Worm (Caenorhabditis elegans) whole organism, L3 larva: ENCODE data around the gene wbp-11.

Experiments
- pha-4 ChIP-seq: fragments of 150-350 bp; optimal IDR thresholded peaks from 2 replicates; lab custom pipeline; 2014; ENCODE audit warnings: missing biosample characterization, missing genetic modification reagents, missing genetic modification characterization
- sea-2 ChIP-seq: fragments of 150-350 bp; sonication (generic microtip); optimal IDR thresholded peaks from 4 replicates; lab custom pipeline; 2014; ENCODE audit warnings: missing biosample characterization, missing genetic modification reagents, missing genetic modification characterization

DNA sequence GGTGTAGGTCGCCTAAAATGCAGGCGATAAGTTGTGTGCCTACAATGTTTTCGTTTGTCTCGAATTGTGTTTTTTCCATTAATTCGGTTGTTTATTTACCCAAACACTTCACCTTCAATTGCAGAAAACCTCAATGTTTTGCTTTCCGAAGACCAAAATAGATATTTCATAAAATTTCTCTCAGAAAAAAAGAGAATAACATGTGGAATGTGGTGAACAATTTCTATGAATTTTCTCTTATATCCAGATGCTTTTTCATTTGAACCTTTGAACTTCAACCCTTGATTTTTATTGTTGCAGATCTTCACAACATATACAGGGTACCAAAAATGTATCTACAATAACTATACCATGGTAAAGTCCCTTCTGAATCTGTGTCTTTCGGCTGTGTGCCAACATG lies 33.7 kb downstream of the wbp-11 start, which contains the start of gene T01E8.1:
- TF ChIP-seq sea-2 (GFP tag; lab: Kevin White, UChicago), result no peak
- no peak for TF ChIP-seq pha-4 (tag; lab: Kevin White, UChicago)
